Fruit fly (Drosophila melanogaster): ENCODE results near the gene CG13875.
A peak's percentile ranks its signal among the peaks of the same experiment; 100 is the strongest.

The CG13875 gene

dm6 chr3L:184251-184650, 4.5 kb downstream of the CG13875 start, which contains the start of the genes CG34140, Mkp and Mtch (continued):
- TF ChIP-seq CrebB (tag; optimal IDR thresholded peaks at IDR 0.05) (no peak), CG13424 (tag; optimal IDR thresholded peaks at IDR 0.05) (peak; percentile 88), CG12769 (tag; optimal IDR thresholded peaks at IDR 0.05) (no peak), CG4854 (GFP tag; optimal IDR thresholded peaks at IDR 0.05) (no peak), CG4360 (GFP tag; IDR thresholded peaks at IDR 0.05) (peak; percentile 71), Meics (GFP tag; optimal IDR thresholded peaks at IDR 0.05) (no peak), fru (optimal IDR thresholded peaks at IDR 0.05) (no peak), CG3995 (GFP tag; optimal IDR thresholded peaks at IDR 0.05) (peak; percentile 74), Awh (GFP tag; IDR thresholded peaks at IDR 0.05) (peak; percentile 72), schlank (tag; optimal IDR thresholded peaks at IDR 0.05) (no peak), Lpt (GFP tag; optimal IDR thresholded peaks at IDR 0.05) (no peak), stc (GFP tag; IDR thresholded peaks at IDR 0.05) (peak; percentile 74; the same call in 1 of the 2 replicates), row (GFP tag; IDR thresholded peaks at IDR 0.05) (peak; percentile 94), crol (GFP tag; IDR thresholded peaks at IDR 0.05) (no peak), klu (GFP tag; IDR thresholded peaks at IDR 0.05) (peak; percentile 74), CG32532 (GFP tag; IDR thresholded peaks at IDR 0.05) (peak; percentile 91), ind (GFP tag; optimal IDR thresholded peaks at IDR 0.05) (peak; percentile 91), seq (GFP tag; IDR thresholded peaks at IDR 0.05) (peak; percentile 48; the same call in 1 of the 2 replicates), slbo (GFP tag; IDR thresholded peaks at IDR 0.05) (peak; percentile 88), Ada2b (GFP tag; IDR thresholded peaks at IDR 0.05) (peak; percentile 73), Blimp-1 (GFP tag; optimal IDR thresholded peaks at IDR 0.05) (no peak), Dll (GFP tag; IDR thresholded peaks at IDR 0.05; ENCODE audit: partially characterized antibody) (peak; percentile 98), jing (GFP tag; optimal IDR thresholded peaks at IDR 0.05) (no peak), CG34422 (GFP tag; IDR thresholded peaks at IDR 0.05) (peak; percentile 89), CG6689 (GFP tag; IDR thresholded peaks at IDR 0.05) (peak; percentile 81), CG1792 (GFP tag; optimal IDR thresholded peaks at IDR 0.05) (peak; percentile 85), CG18599 (GFP tag; optimal IDR thresholded peaks at IDR 0.05) (peak; percentile 88), crp (GFP tag; optimal IDR thresholded peaks at IDR 0.05) (peak; percentile 38 to 85), eyg (GFP tag; optimal IDR thresholded peaks at IDR 0.05) (peak; percentile 57), CG8924 (tag; optimal IDR thresholded peaks at IDR 0.05) (peak; percentile 82), Pdp1 (GFP tag; optimal IDR thresholded peaks at IDR 0.05) (peak; percentile 90 to 99), p53 (GFP tag; optimal IDR thresholded peaks at IDR 0.05) (peak; percentile 70), CG6175 (GFP tag; IDR thresholded peaks at IDR 0.05) (peak; percentile 63; the same call in 1 of the 3 replicates), jumu (GFP tag; optimal IDR thresholded peaks at IDR 0.05) (peak; percentile 91), CG6272 (GFP tag; IDR thresholded peaks at IDR 0.05) (peak; percentile 83), CG7372 (GFP tag; IDR thresholded peaks at IDR 0.05) (peak; percentile 78), CG12744 (GFP tag; optimal IDR thresholded peaks at IDR 0.05) (peak; percentile 82), CG15269 (tag; optimal IDR thresholded peaks at IDR 0.05) (no peak), CG2712 (tag; optimal IDR thresholded peaks at IDR 0.05) (peak; percentile 88), CG11723 (GFP tag; optimal IDR thresholded peaks at IDR 0.05) (no peak), trh (GFP tag; optimal IDR thresholded peaks at IDR 0.05) (peak; percentile 74), cwo (GFP tag; optimal IDR thresholded peaks at IDR 0.05) (no peak), Bteb2 (GFP tag; optimal IDR thresholded peaks at IDR 0.05) (peak; percentile 82), ERR (GFP tag; optimal IDR thresholded peaks at IDR 0.05) (peak; percentile 88), Nf-YA (GFP tag; IDR thresholded peaks at IDR 0.05) (no peak), zfh1 (GFP tag; IDR thresholded peaks at IDR 0.05) (peak; percentile 74), gro (GFP tag; optimal IDR thresholded peaks at IDR 0.05) (no peak), kni (GFP tag; optimal IDR thresholded peaks at IDR 0.05) (peak; percentile 81), CG10654 (GFP tag; optimal IDR thresholded peaks at IDR 0.05) (peak; percentile 84), jigr1 (GFP tag; IDR thresholded peaks at IDR 0.05) (no peak), Opbp (GFP tag; IDR thresholded peaks at IDR 0.05; ENCODE audit: partially characterized antibody) (peak; percentile 82), stwl (tag; optimal IDR thresholded peaks at IDR 0.05) (peak; percentile 67)

Data from whole organism, embryonic.